Worm (Caenorhabditis elegans) whole organism, late embryonic: ENCODE measurements around the gene pqn-78.

Experiments
- C38D4.7 ChIP-seq: fragments of 200-800 bp; sonication (Bioruptor generic); optimal IDR thresholded peaks from 2 replicates; lab custom pipeline; 2018; ENCODE audit warnings: mild to moderate bottlenecking, missing genetic modification characterization, moderate library complexity, missing compliant biosample characterization
- K02D7.2 ChIP-seq: sonication (generic microtip); optimal IDR thresholded peaks from 2 replicates; lab custom pipeline; 2017; ENCODE audit warnings: mild to moderate bottlenecking, missing genetic modification characterization, missing compliant biosample characterization
- K09A11.1 ChIP-seq: sonication (generic microtip); optimal IDR thresholded peaks from 2 replicates; lab custom pipeline; 2017; ENCODE audit warnings: antibody characterized with exemption, mild to moderate bottlenecking, missing genetic modification characterization, missing compliant biosample characterization; ENCODE audit not compliant: insufficient read depth
- ceh-14 ChIP-seq: sonication (generic microtip); optimal IDR thresholded peaks from 2 replicates; lab custom pipeline; 2016; ENCODE audit warnings: missing genotype, missing genetic modification characterization, missing compliant biosample characterization
- ceh-18 ChIP-seq: sonication (generic microtip); optimal IDR thresholded peaks from 2 replicates; lab custom pipeline; 2016; ENCODE audit warnings: missing genetic modification characterization, missing compliant biosample characterization
- ceh-19 ChIP-seq: fragments of 200-800 bp; sonication (Bioruptor generic); optimal IDR thresholded peaks from 2 replicates; lab custom pipeline; 2018; ENCODE audit warnings: mild to moderate bottlenecking, missing genetic modification characterization, missing compliant biosample characterization
- ceh-2 ChIP-seq: sonication (generic microtip); optimal IDR thresholded peaks from 2 replicates; lab custom pipeline; 2016; ENCODE audit warnings: missing genotype, missing genetic modification characterization, missing compliant biosample characterization
- ceh-22 ChIP-seq: sonication (generic microtip); optimal IDR thresholded peaks from 2 replicates; lab custom pipeline; 2017; ENCODE audit warnings: missing biosample characterization, missing genetic modification characterization
- ceh-24 ChIP-seq: sonication (generic microtip); optimal IDR thresholded peaks from 2 replicates; lab custom pipeline; 2016; ENCODE audit warnings: mild to moderate bottlenecking, missing genetic modification characterization, missing compliant biosample characterization
- ceh-30 ChIP-seq: fragments of 150-350 bp; optimal IDR thresholded peaks from 2 replicates; lab custom pipeline; 2014; ENCODE audit warnings: missing biosample characterization, missing genetic modification characterization
- ceh-45 ChIP-seq: fragments of 200-800 bp; sonication (Bioruptor generic); IDR thresholded peaks from 2 replicates; pipeline ENCODE4 v1.3.6; 2022; ENCODE audit warnings: missing genetic modification reagents, missing genetic modification characterization, missing compliant biosample characterization
- ceh-6 ChIP-seq: fragments of 200-800 bp; sonication (Bioruptor generic); optimal IDR thresholded peaks from 2 replicates; lab custom pipeline; 2018; ENCODE audit warnings: mild to moderate bottlenecking, missing genetic modification characterization, missing compliant biosample characterization
- che-1 ChIP-seq: sonication (generic microtip); optimal IDR thresholded peaks from 2 replicates; lab custom pipeline; 2016; ENCODE audit warnings: mild to moderate bottlenecking, missing genetic modification characterization, missing compliant biosample characterization
- elt-2 ChIP-seq: sonication (generic microtip); optimal IDR thresholded peaks from 2 replicates; lab custom pipeline; 2016; ENCODE audit warnings: missing genetic modification reagents, missing genetic modification characterization, missing compliant biosample characterization
- elt-4 ChIP-seq: sonication (generic microtip); optimal IDR thresholded peaks from 2 replicates; lab custom pipeline; 2016; ENCODE audit warnings: missing genetic modification characterization, missing compliant biosample characterization
- ets-4 ChIP-seq: sonication (generic microtip); optimal IDR thresholded peaks from 2 replicates; lab custom pipeline; 2016; ENCODE audit warnings: missing genetic modification characterization, missing compliant biosample characterization
- fkh-10 ChIP-seq: fragments of 150-350 bp; optimal IDR thresholded peaks from 2 replicates; lab custom pipeline; 2014; ENCODE audit warnings: missing biosample characterization, missing genetic modification reagents, missing genetic modification characterization
- fkh-6 ChIP-seq: sonication (generic microtip); optimal IDR thresholded peaks from 2 replicates; lab custom pipeline; 2016; ENCODE audit warnings: missing genetic modification characterization, missing compliant biosample characterization
- gmeb-2 ChIP-seq: sonication (generic microtip); optimal IDR thresholded peaks from 2 replicates; lab custom pipeline; 2016; ENCODE audit warnings: missing genetic modification characterization, inconsistent platforms, missing compliant biosample characterization
- hlh-13 ChIP-seq: fragments of 200-800 bp; sonication (Bioruptor generic); optimal IDR thresholded peaks from 2 replicates; lab custom pipeline; 2018; ENCODE audit warnings: mild to moderate bottlenecking, missing genetic modification characterization, missing compliant biosample characterization
- hlh-30 ChIP-seq: sonication (generic microtip); optimal IDR thresholded peaks from 2 replicates; lab custom pipeline; 2017; ENCODE audit warnings: antibody characterized with exemption, missing genetic modification characterization, missing compliant biosample characterization; ENCODE audit not compliant: insufficient read depth
- hlh-6 ChIP-seq: sonication (generic microtip); optimal IDR thresholded peaks from 2 replicates; lab custom pipeline; 2016; ENCODE audit warnings: missing genotype, missing genetic modification characterization, missing compliant biosample characterization
- lim-6 ChIP-seq: sonication (generic microtip); optimal IDR thresholded peaks from 2 replicates; lab custom pipeline; 2016; ENCODE audit warnings: missing genetic modification characterization, missing compliant biosample characterization
- lin-11 ChIP-seq: fragments of 200-800 bp; sonication (Bioruptor generic); optimal IDR thresholded peaks from 2 replicates; lab custom pipeline; 2018; ENCODE audit warnings: mild to moderate bottlenecking, missing genetic modification characterization, missing compliant biosample characterization
- npax-4 ChIP-seq: sonication (generic microtip); optimal IDR thresholded peaks from 2 replicates; lab custom pipeline; 2016; ENCODE audit warnings: missing genetic modification characterization, missing compliant biosample characterization
- pag-3 ChIP-seq: sonication (generic microtip); optimal IDR thresholded peaks from 2 replicates; lab custom pipeline; 2016; ENCODE audit warnings: missing compliant biosample characterization, missing genetic modification characterization, borderline replicate concordance
- pat-9 ChIP-seq: fragments of 200-800 bp; sonication (Bioruptor generic); optimal IDR thresholded peaks from 2 replicates; lab custom pipeline; 2018; ENCODE audit warnings: mild to moderate bottlenecking, missing genetic modification characterization, moderate library complexity, missing compliant biosample characterization
- pax-1 ChIP-seq: fragments of 150-350 bp; optimal IDR thresholded peaks from 2 replicates; lab custom pipeline; 2014; ENCODE audit warnings: missing biosample characterization, missing genetic modification characterization
- pha-2 ChIP-seq: sonication (generic microtip); optimal IDR thresholded peaks from 2 replicates; lab custom pipeline; 2017; ENCODE audit warnings: mild to moderate bottlenecking, missing genetic modification characterization, missing compliant biosample characterization
- pros-1 ChIP-seq: fragments of 150-350 bp; optimal IDR thresholded peaks from 2 replicates; lab custom pipeline; 2014; ENCODE audit warnings: missing biosample characterization, missing genetic modification reagents, missing genetic modification characterization
- ref-2 ChIP-seq: sonication (generic microtip); optimal IDR thresholded peaks from 2 replicates; lab custom pipeline; 2016; ENCODE audit warnings: missing genetic modification characterization, missing compliant biosample characterization
- rnt-1 ChIP-seq: sonication (generic microtip); optimal IDR thresholded peaks from 2 replicates; lab custom pipeline; 2016; ENCODE audit warnings: missing genetic modification characterization, missing compliant biosample characterization
- sox-2 ChIP-seq: fragments of 200-800 bp; sonication (Bioruptor generic); IDR thresholded peaks from 2 replicates; pipeline ENCODE4 v1.3.6; 2022; ENCODE audit warnings: missing genetic modification reagents, missing genetic modification characterization, missing compliant biosample characterization
- sox-4 ChIP-seq: sonication (generic microtip); optimal IDR thresholded peaks from 2 replicates; lab custom pipeline; 2017; ENCODE audit warnings: mild to moderate bottlenecking, missing genetic modification characterization, inconsistent platforms, missing compliant biosample characterization
- syd-9 ChIP-seq: sonication (generic microtip); optimal IDR thresholded peaks from 2 replicates; lab custom pipeline; 2016; ENCODE audit warnings: mild to moderate bottlenecking, missing genetic modification characterization, moderate library complexity, missing compliant biosample characterization
- ttx-3 ChIP-seq: sonication (generic microtip); optimal IDR thresholded peaks from 2 replicates; lab custom pipeline; 2016; ENCODE audit warnings: missing genetic modification reagents, missing genetic modification characterization, missing compliant biosample characterization
- unc-55 ChIP-seq: sonication (generic microtip); optimal IDR thresholded peaks from 2 replicates; lab custom pipeline; 2017; ENCODE audit warnings: missing biosample characterization, missing genetic modification reagents, missing genetic modification characterization
- unc-86 ChIP-seq: sonication (generic microtip); optimal IDR thresholded peaks from 2 replicates; lab custom pipeline; 2016; ENCODE audit warnings: missing genetic modification characterization, missing compliant biosample characterization
- zip-5 ChIP-seq: sonication (generic microtip); optimal IDR thresholded peaks from 2 replicates; lab custom pipeline; 2016; ENCODE audit warnings: missing genetic modification characterization, missing compliant biosample characterization
- ztf-16 ChIP-seq: sonication (generic microtip); optimal IDR thresholded peaks from 2 replicates; lab custom pipeline; 2017; ENCODE audit warnings: missing genetic modification characterization, missing compliant biosample characterization

pqn-78 gene

ce11 chrIV:15617667-15618066 lies 22.8 kb upstream of the pqn-78 start:
- TF ChIP-seq lim-6 (no peak), ttx-3 (tag; lab: Kevin White, UChicago) (no peak), ztf-16 (tag; lab: Kevin White, UChicago) (no peak), ceh-14 (tag; lab: Kevin White, UChicago) (no peak), elt-4 (no peak), hlh-13 (GFP tag; lab: Kevin White, UChicago) (no peak), pha-2 (tag; lab: Kevin White, UChicago) (no peak), pax-1 (no peak), che-1 (tag; lab: Kevin White, UChicago) (no peak), ceh-22 (no peak), K09A11.1 (tag; lab: Kevin White, UChicago) (no peak), npax-4 (no peak), ref-2 (tag; lab: Kevin White, UChicago) (no peak), fkh-10 (GFP tag; lab: Kevin White, UChicago) (no peak), sox-2 (GFP tag; lab: Robert Waterston, UW) (no peak), unc-55 (GFP tag; lab: Kevin White, UChicago) (no peak)

ce11 chrIV:15616971-15617370 lies 22.1 kb upstream of the pqn-78 start, which contains the start of gene Y105C5A.8:
Y105C5A.8 (minus strand) TSS chrIV:15617071.
- TF ChIP-seq hlh-13 (GFP tag; lab: Kevin White, UChicago) = no peak
- TF ChIP-seq elt-2 (tag; lab: Kevin White, UChicago) = no peak
- TF ChIP-seq lin-11 (tag; lab: Kevin White, UChicago) = no peak
- no peak for TF ChIP-seq pha-2 (tag; lab: Kevin White, UChicago)
- no peak for TF ChIP-seq hlh-6
- TF ChIP-seq, all 69 proteins: peak for 0

- TF ChIP-seq ets-4 (tag; lab: Kevin White, UChicago) (no peak), pag-3 (tag; lab: Kevin White, UChicago) (no peak), fkh-10 (GFP tag; lab: Kevin White, UChicago) (no peak), unc-86 (tag; lab: Kevin White, UChicago) (no peak), C38D4.7 (GFP tag; lab: Kevin White, UChicago) (no peak), ceh-6 (GFP tag; lab: Kevin White, UChicago) (no peak), ceh-24 (tag; lab: Kevin White, UChicago) (no peak), syd-9 (tag; lab: Kevin White, UChicago) (no peak), hlh-30 (no peak), ceh-45 (no peak)
Observed at ce11 chrIV:15613141-15613540, 18.3 kb upstream of the pqn-78 start.

ce11 chrIV:15606396-15606795 lies 11.6 kb upstream of the pqn-78 start:
- no peak for TF ChIP-seq ceh-19 (GFP tag; lab: Kevin White, UChicago)
- no peak for TF ChIP-seq unc-55 (GFP tag; lab: Kevin White, UChicago)
- TF ChIP-seq ceh-22 = no peak
- no peak for TF ChIP-seq ceh-6 (GFP tag; lab: Kevin White, UChicago)
- TF ChIP-seq ceh-30 = no peak
- TF ChIP-seq ceh-24 (tag; lab: Kevin White, UChicago) = no peak
- no peak for TF ChIP-seq pros-1 (tag; lab: Kevin White, UChicago)
- no peak for TF ChIP-seq lim-6
- TF ChIP-seq sox-4 (tag; lab: Kevin White, UChicago) = no peak
- TF ChIP-seq pha-2 (tag; lab: Kevin White, UChicago) = no peak
- TF ChIP-seq C38D4.7 (GFP tag; lab: Kevin White, UChicago) = no peak
- no peak for TF ChIP-seq fkh-10 (GFP tag; lab: Kevin White, UChicago)

DNA sequence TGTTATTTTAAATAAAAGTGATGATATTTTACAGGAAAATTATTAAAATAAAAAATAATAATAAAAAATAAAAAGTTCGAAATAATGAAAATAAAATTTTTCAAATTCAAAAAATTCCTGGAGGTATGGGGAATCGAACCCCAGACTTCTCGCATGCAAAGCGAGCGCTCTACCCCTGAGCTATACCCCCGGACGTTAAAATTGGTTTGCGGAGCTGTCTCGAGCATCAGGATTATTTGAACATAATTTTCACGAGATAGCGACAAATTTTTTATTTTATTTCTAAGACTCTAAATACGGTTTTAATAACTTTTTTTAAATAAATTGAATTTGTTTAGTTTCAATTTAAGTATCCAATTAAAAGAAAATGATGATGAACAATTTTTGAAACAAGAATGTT lies 9.4 kb upstream of the pqn-78 start:
- no peak for TF ChIP-seq pag-3 (tag; lab: Kevin White, UChicago)
- no peak for TF ChIP-seq ceh-24 (tag; lab: Kevin White, UChicago)
- TF ChIP-seq elt-2 (tag; lab: Kevin White, UChicago) = no peak
- TF ChIP-seq pat-9 (tag; lab: Kevin White, UChicago) = no peak
- no peak for TF ChIP-seq fkh-6 (tag; lab: Kevin White, UChicago)
- no peak for TF ChIP-seq pax-1
- no peak for TF ChIP-seq pros-1 (tag; lab: Kevin White, UChicago)
- TF ChIP-seq zip-5 (tag; lab: Kevin White, UChicago) = no peak
- TF ChIP-seq ceh-19 (GFP tag; lab: Kevin White, UChicago) = no peak
- no peak for TF ChIP-seq rnt-1 (tag; lab: Kevin White, UChicago)
- TF ChIP-seq sox-4 (tag; lab: Kevin White, UChicago) = no peak
- no peak for TF ChIP-seq gmeb-2 (tag; lab: Kevin White, UChicago)
- TF ChIP-seq ceh-18 (tag; lab: Kevin White, UChicago) = no peak
- no peak for TF ChIP-seq unc-55 (GFP tag; lab: Kevin White, UChicago)
- no peak for TF ChIP-seq K02D7.2 (tag; lab: Kevin White, UChicago)
- TF ChIP-seq ceh-2 = no peak
